Worm (Caenorhabditis elegans): ENCODE data around the gene sri-50.
"Not testable (repeated sequence)": the region's sequence is repeated elsewhere in the genome, so short reads cannot be mapped to it uniquely, and the experiment has no call there.

DNA sequence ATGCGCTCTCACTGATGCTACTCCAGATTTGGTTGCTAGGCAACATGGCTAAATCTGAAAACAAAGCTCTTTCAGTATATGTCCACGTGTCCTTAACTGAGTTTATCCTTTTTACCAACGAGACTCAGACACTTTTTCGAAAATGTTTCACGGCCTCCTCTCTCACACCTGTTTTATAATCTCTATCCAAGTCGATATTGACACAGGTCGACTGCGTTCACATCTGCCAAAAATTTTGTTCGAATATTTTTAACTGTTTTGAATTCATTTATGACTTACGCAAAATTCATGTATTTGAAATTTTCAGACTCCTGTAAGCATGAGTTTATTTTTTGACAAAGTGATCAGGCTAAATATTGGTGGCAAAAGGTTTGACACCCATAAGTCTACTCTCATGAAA is 12.2 kb downstream of the sri-50 start, which contains the start of gene ZC239.3:
- TF ChIP-seq mab-5 (tag; optimal IDR thresholded peaks at IDR 0.05); cnd-1 (tag; optimal IDR thresholded peaks at IDR 0.05); ceh-83 (GFP tag; optimal IDR thresholded peaks at IDR 0.05); nhr-28 (tag; optimal IDR thresholded peaks at IDR 0.05); lin-13 (tag; optimal IDR thresholded peaks at IDR 0.05); ztf-11 (tag; optimal IDR thresholded peaks at IDR 0.05); snpc-4 (tag; optimal IDR thresholded peaks at IDR 0.05); zip-8 (tag; optimal IDR thresholded peaks at IDR 0.05); nhr-76 (tag; optimal IDR thresholded peaks at IDR 0.05); nhr-12 (tag; optimal IDR thresholded peaks at IDR 0.05); elt-3 (tag; optimal IDR thresholded peaks at IDR 0.05); pha-4 (tag; optimal IDR thresholded peaks at IDR 0.05); ces-1 (GFP tag; optimal IDR thresholded peaks at IDR 0.05): not testable (repeated sequence)

Measured in whole organism, mixed stage, embryonic.